Fruit fly (Drosophila melanogaster) whole organism, adult: ENCODE measurements around the gene Gr36a.

Experiments used
- CG11617 ChIP-seq: fragments of 200-800 bp; sonication (Bioruptor generic); optimal IDR thresholded peaks from 2 replicates; lab custom pipeline; 2017; ENCODE audit warnings: mild to moderate bottlenecking, missing biosample characterization, missing genetic modification reagents, missing genetic modification characterization
- CG12768 ChIP-seq: fragments of 200-800 bp; sonication (Bioruptor generic); optimal IDR thresholded peaks from 2 replicates; lab custom pipeline; 2017; ENCODE audit warnings: missing biosample characterization, missing genetic modification characterization, mild to moderate bottlenecking, moderate library complexity, missing genetic modification reagents
- CG14711 ChIP-seq: fragments of 200-800 bp; sonication (Bioruptor generic); optimal IDR thresholded peaks from 2 replicates; lab custom pipeline; 2018; ENCODE audit warnings: missing biosample characterization, mild to moderate bottlenecking, missing genetic modification characterization, moderate library complexity
- CG1620 ChIP-seq: fragments of 200-800 bp; sonication (Bioruptor generic); optimal IDR thresholded peaks from 2 replicates; lab custom pipeline; 2016; ENCODE audit warnings: missing biosample characterization, missing genetic modification characterization
- CG33017 ChIP-seq: fragments of 200-800 bp; sonication (Bioruptor generic); optimal IDR thresholded peaks from 2 replicates; lab custom pipeline; 2018; ENCODE audit warnings: missing biosample characterization, mild to moderate bottlenecking, missing genetic modification characterization, moderate library complexity
- CG5204 ChIP-seq: fragments of 200-800 bp; sonication (Bioruptor generic); optimal IDR thresholded peaks from 2 replicates; lab custom pipeline; 2016; ENCODE audit warnings: missing biosample characterization, missing genetic modification characterization
- CG7045 ChIP-seq: fragments of 200-800 bp; sonication (Bioruptor generic); optimal IDR thresholded peaks from 2 replicates; lab custom pipeline; 2017; ENCODE audit warnings: missing biosample characterization, mild to moderate bottlenecking, missing genetic modification characterization
- CG7101 ChIP-seq: fragments of 200-800 bp; sonication (Bioruptor generic); optimal IDR thresholded peaks from 2 replicates; lab custom pipeline; 2018; ENCODE audit warnings: missing biosample characterization, mild to moderate bottlenecking, missing genetic modification characterization, moderate library complexity
- Clk ChIP-seq: fragments of 200-800 bp; sonication (Bioruptor generic); optimal IDR thresholded peaks from 2 replicates; lab custom pipeline; 2017; ENCODE audit warnings: missing biosample characterization, missing genetic modification characterization
- Crg-1 ChIP-seq: fragments of 200-800 bp; sonication (Bioruptor generic); optimal IDR thresholded peaks from 2 replicates; lab custom pipeline; 2016; ENCODE audit warnings: missing biosample characterization, missing genetic modification characterization
- Hr96 ChIP-seq: fragments of 200-800 bp; sonication (Bioruptor generic); optimal IDR thresholded peaks from 2 replicates; lab custom pipeline; 2016; ENCODE audit warnings: missing biosample characterization, missing genetic modification characterization
- Mnt ChIP-seq: fragments of 200-800 bp; sonication (Bioruptor generic); optimal IDR thresholded peaks from 2 replicates; lab custom pipeline; 2016; ENCODE audit warnings: missing biosample characterization, mild to moderate bottlenecking, missing genetic modification characterization
- bab1 ChIP-seq: fragments of 200-800 bp; sonication (Bioruptor generic); optimal IDR thresholded peaks from 3 replicates; lab custom pipeline; 2019; ENCODE audit warnings: missing biosample characterization, mild to moderate bottlenecking, missing genetic modification characterization, moderate library complexity
- cic ChIP-seq: fragments of 200-800 bp; sonication (Bioruptor generic); optimal IDR thresholded peaks from 2 replicates; lab custom pipeline; 2017; ENCODE audit warnings: missing biosample characterization, mild to moderate bottlenecking, missing genetic modification characterization, moderate library complexity
- cnc ChIP-seq, 2 experiments: fragments of >200 bp; optimal IDR thresholded peaks; 2 replicates each; lab custom pipeline; 2017
- kay ChIP-seq: fragments of 200-800 bp; sonication (Bioruptor generic); peaks from one replicate; lab custom pipeline; 2016; ENCODE audit warnings: missing biosample characterization, missing genetic modification characterization, borderline replicate concordance
- ovo ChIP-seq: fragments of 200-800 bp; sonication (Bioruptor generic); optimal IDR thresholded peaks from 2 replicates; lab custom pipeline; 2016; ENCODE audit warnings: missing biosample characterization, missing genetic modification characterization
- pad ChIP-seq: fragments of 200-800 bp; sonication (Bioruptor generic); optimal IDR thresholded peaks from 3 replicates; lab custom pipeline; 2017; ENCODE audit warnings: missing biosample characterization, missing genetic modification characterization, mild to moderate bottlenecking, moderate library complexity, missing genetic modification reagents
- tj ChIP-seq: fragments of 200-800 bp; sonication (Bioruptor generic); optimal IDR thresholded peaks from 3 replicates; lab custom pipeline; 2017; ENCODE audit warnings: missing biosample characterization, mild to moderate bottlenecking, missing genetic modification characterization, moderate library complexity
- toe ChIP-seq: fragments of 200-800 bp; sonication (Bioruptor generic); optimal IDR thresholded peaks from 2 replicates; lab custom pipeline; 2016; ENCODE audit warnings: missing biosample characterization, missing genetic modification characterization

The Gr36a gene

dm6 chr2L:17180038-17180437 lies 3.6 kb downstream of the Gr36a start, which contains the start of gene Gr36c:
Gr36c (plus strand) TSS chr2L:17180338.
- no peak for TF ChIP-seq CG1620 (GFP tag; lab: Kevin White, UChicago)
- TF ChIP-seq CG33017 (tag; lab: Kevin White, UChicago), result no peak
- TF ChIP-seq Hr96, result no peak
- TF ChIP-seq kay (GFP tag; lab: Kevin White, UChicago), result no peak
- TF ChIP-seq tj (GFP tag; lab: Kevin White, UChicago), result no peak
- no peak for TF ChIP-seq Mnt
- TF ChIP-seq Clk (GFP tag; lab: Kevin White, UChicago), result no peak
- TF ChIP-seq CG14711, result no peak
- no peak for TF ChIP-seq ovo (GFP tag; lab: Kevin White, UChicago)
- no peak for TF ChIP-seq toe (GFP tag; lab: Kevin White, UChicago)

- TF ChIP-seq CG33017 (tag; lab: Kevin White, UChicago) (no peak), cic (no peak), bab1 (GFP tag; lab: Kevin White, UChicago) (no peak), toe (GFP tag; lab: Kevin White, UChicago) (no peak), Mnt (no peak), pad (GFP tag; lab: Kevin White, UChicago) (no peak), CG7045 (GFP tag; lab: Kevin White, UChicago) (no peak), CG5204 (no peak), kay (GFP tag; lab: Kevin White, UChicago) (no peak), cnc (optimal IDR thresholded peaks at IDR 0.05; lab: Kevin White, UChicago) (no peak), CG14711 (no peak), tj (GFP tag; lab: Kevin White, UChicago) (no peak), Crg-1 (GFP tag; lab: Kevin White, UChicago) (no peak)
These were observed 5.2 kb downstream of the Gr36a start, which contains the start of gene Grl36a for dm6 chr2L:17181638-17182037. Grl36a (plus strand) TSS chr2L:17181938.

- TF ChIP-seq Clk (GFP tag; lab: Kevin White, UChicago) (no peak), Crg-1 (GFP tag; lab: Kevin White, UChicago) (no peak), CG11617 (GFP tag; lab: Kevin White, UChicago) (no peak), CG1620 (GFP tag; lab: Kevin White, UChicago) (no peak), Hr96 (no peak), cnc (optimal IDR thresholded peaks at IDR 0.05; lab: Kevin White, UChicago) (no peak), toe (GFP tag; lab: Kevin White, UChicago) (no peak), cic (no peak), pad (GFP tag; lab: Kevin White, UChicago) (no peak), CG12768 (GFP tag; lab: Kevin White, UChicago) (no peak), bab1 (GFP tag; lab: Kevin White, UChicago) (no peak)
These were observed 18.8 kb downstream of the Gr36a start for dm6 chr2L:17195197-17195596.

dm6 chr2L:17201777-17202176 lies 25.4 kb downstream of the Gr36a start:
- no peak for TF ChIP-seq CG1620 (GFP tag; lab: Kevin White, UChicago)
- no peak for TF ChIP-seq Clk (GFP tag; lab: Kevin White, UChicago)
- no peak for TF ChIP-seq toe (GFP tag; lab: Kevin White, UChicago)
- TF ChIP-seq Crg-1 (GFP tag; lab: Kevin White, UChicago), result no peak
- no peak for TF ChIP-seq cnc (optimal IDR thresholded peaks at IDR 0.05; lab: Kevin White, UChicago)
- TF ChIP-seq CG11617 (GFP tag; lab: Kevin White, UChicago), result no peak
- TF ChIP-seq bab1 (GFP tag; lab: Kevin White, UChicago), result no peak
- no peak for TF ChIP-seq Mnt
- TF ChIP-seq CG7101 (tag; lab: Kevin White, UChicago), result no peak
- no peak for TF ChIP-seq CG7045 (GFP tag; lab: Kevin White, UChicago)
- TF ChIP-seq Hr96, result no peak
- no peak for TF ChIP-seq CG12768 (GFP tag; lab: Kevin White, UChicago)
- TF ChIP-seq ovo (GFP tag; lab: Kevin White, UChicago), result no peak
- TF ChIP-seq pad (GFP tag; lab: Kevin White, UChicago), result no peak
- no peak for TF ChIP-seq tj (GFP tag; lab: Kevin White, UChicago)
- no peak for TF ChIP-seq kay (GFP tag; lab: Kevin White, UChicago)
- TF ChIP-seq CG33017 (tag; lab: Kevin White, UChicago), result no peak
- TF ChIP-seq CG14711, result no peak
- no peak for TF ChIP-seq CG5204

dm6 chr2L:17203833-17204232 lies 27.4 kb downstream of the Gr36a start:
- TF ChIP-seq CG7045 (GFP tag; lab: Kevin White, UChicago), result no peak
- TF ChIP-seq tj (GFP tag; lab: Kevin White, UChicago), result no peak
- TF ChIP-seq CG14711, result no peak
- TF ChIP-seq ovo (GFP tag; lab: Kevin White, UChicago), result no peak
- no peak for TF ChIP-seq cic
- TF ChIP-seq Mnt, result no peak
- TF ChIP-seq bab1 (GFP tag; lab: Kevin White, UChicago), result no peak
- TF ChIP-seq CG33017 (tag; lab: Kevin White, UChicago), result no peak
- no peak for TF ChIP-seq Hr96
- TF ChIP-seq CG7101 (tag; lab: Kevin White, UChicago), result no peak
- no peak for TF ChIP-seq Clk (GFP tag; lab: Kevin White, UChicago)
- no peak for TF ChIP-seq CG1620 (GFP tag; lab: Kevin White, UChicago)
- TF ChIP-seq CG5204, result no peak
- no peak for TF ChIP-seq toe (GFP tag; lab: Kevin White, UChicago)
- TF ChIP-seq CG11617 (GFP tag; lab: Kevin White, UChicago), result no peak
- no peak for TF ChIP-seq CG12768 (GFP tag; lab: Kevin White, UChicago)
- no peak for TF ChIP-seq pad (GFP tag; lab: Kevin White, UChicago)
- TF ChIP-seq Crg-1 (GFP tag; lab: Kevin White, UChicago), result no peak
- no peak for TF ChIP-seq kay (GFP tag; lab: Kevin White, UChicago)

dm6 chr2L:17207072-17207471 lies 30.7 kb downstream of the Gr36a start:
- TF ChIP-seq cnc (optimal IDR thresholded peaks at IDR 0.05; lab: Kevin White, UChicago) (no peak), toe (GFP tag; lab: Kevin White, UChicago) (no peak), Hr96 (no peak)
